Worm (Caenorhabditis elegans) whole organism, mixed stage, embryonic: ENCODE data around the gene F16B4.6.

Experiments
- M03D4.4 ChIP-seq: sonication (generic microtip); optimal IDR thresholded peaks from 2 replicates; lab custom pipeline; 2017; ENCODE audit warnings: mild to moderate bottlenecking, missing genetic modification characterization, missing compliant biosample characterization
- bed-3 ChIP-seq: fragments of 200-800 bp; sonication (Bioruptor generic); optimal IDR thresholded peaks from 3 replicates; lab custom pipeline; 2018; ENCODE audit warnings: mild to moderate bottlenecking, missing genetic modification characterization, moderate library complexity, missing compliant biosample characterization
- blmp-1 ChIP-seq: fragments of 150-350 bp; optimal IDR thresholded peaks from 2 replicates; lab custom pipeline; 2014; ENCODE audit warnings: missing biosample characterization, missing genetic modification characterization
- ceh-39 ChIP-seq: fragments of 150-350 bp; optimal IDR thresholded peaks from 2 replicates; lab custom pipeline; 2014; ENCODE audit warnings: missing biosample characterization, missing genetic modification characterization
- ceh-43 ChIP-seq: fragments of 200-800 bp; sonication (Bioruptor generic); optimal IDR thresholded peaks from 2 replicates; lab custom pipeline; 2018; ENCODE audit warnings: mild to moderate bottlenecking, missing genetic modification characterization, moderate library complexity, missing compliant biosample characterization
- ceh-83 ChIP-seq: fragments of 200-800 bp; sonication (Bioruptor generic); optimal IDR thresholded peaks from 2 replicates; lab custom pipeline; 2018; ENCODE audit warnings: mild to moderate bottlenecking, missing genetic modification characterization, missing compliant biosample characterization
- ces-1 ChIP-seq: fragments of 150-350 bp; optimal IDR thresholded peaks from 2 replicates; lab custom pipeline; 2014; ENCODE audit warnings: missing biosample characterization, missing genetic modification reagents, missing genetic modification characterization
- cnd-1 ChIP-seq: fragments of 200-800 bp; sonication (Bioruptor generic); optimal IDR thresholded peaks from 2 replicates; lab custom pipeline; 2018; ENCODE audit warnings: mild to moderate bottlenecking, missing genetic modification characterization, missing compliant biosample characterization
- flh-1 ChIP-seq: fragments of 200-800 bp; sonication (Bioruptor generic); optimal IDR thresholded peaks from 2 replicates; lab custom pipeline; 2018; ENCODE audit warnings: mild to moderate bottlenecking, missing genetic modification characterization, moderate library complexity, missing compliant biosample characterization
- ham-2 ChIP-seq: fragments of 200-800 bp; sonication (Bioruptor generic); optimal IDR thresholded peaks from 2 replicates; lab custom pipeline; 2018; ENCODE audit warnings: mild to moderate bottlenecking, missing genetic modification characterization, missing compliant biosample characterization
- hlh-1 ChIP-seq: fragments of 150-350 bp; optimal IDR thresholded peaks from 2 replicates; lab custom pipeline; 2014; ENCODE audit warnings: missing biosample characterization, missing genetic modification reagents, missing genetic modification characterization
- lin-13 ChIP-seq: fragments of 150-350 bp; optimal IDR thresholded peaks from 2 replicates; lab custom pipeline; 2014; ENCODE audit warnings: missing biosample characterization, missing genetic modification characterization
- lin-32 ChIP-seq: fragments of 200-800 bp; sonication (Bioruptor generic); optimal IDR thresholded peaks from 2 replicates; lab custom pipeline; 2018; ENCODE audit warnings: mild to moderate bottlenecking, missing genetic modification characterization, missing compliant biosample characterization
- lsy-2 ChIP-seq: fragments of 150-350 bp; optimal IDR thresholded peaks from 2 replicates; lab custom pipeline; 2014; ENCODE audit warnings: missing biosample characterization, missing genetic modification characterization
- mab-5 ChIP-seq: fragments of 150-350 bp; optimal IDR thresholded peaks from 2 replicates; lab custom pipeline; 2014; ENCODE audit warnings: missing biosample characterization, missing genetic modification characterization
- mls-2 ChIP-seq: sonication (generic microtip); optimal IDR thresholded peaks from 2 replicates; lab custom pipeline; 2016; ENCODE audit warnings: mild to moderate bottlenecking, missing genetic modification characterization, moderate library complexity, missing compliant biosample characterization
- nhr-12 ChIP-seq: fragments of 150-350 bp; optimal IDR thresholded peaks from 2 replicates; lab custom pipeline; 2014; ENCODE audit warnings: missing biosample characterization, missing genetic modification characterization
- nhr-2 ChIP-seq: fragments of 150-350 bp; optimal IDR thresholded peaks from 2 replicates; lab custom pipeline; 2014; ENCODE audit warnings: missing biosample characterization, missing genetic modification characterization
- nhr-237 ChIP-seq: fragments of 150-350 bp; optimal IDR thresholded peaks from 2 replicates; lab custom pipeline; 2014; ENCODE audit warnings: missing biosample characterization, missing genetic modification characterization
- nhr-28 ChIP-seq: fragments of 150-350 bp; optimal IDR thresholded peaks from 2 replicates; lab custom pipeline; 2014; ENCODE audit warnings: missing biosample characterization, missing genetic modification characterization
- nhr-76 ChIP-seq: sonication (generic microtip); optimal IDR thresholded peaks from 2 replicates; lab custom pipeline; 2017; ENCODE audit warnings: missing biosample characterization, missing genetic modification characterization
- pha-4 ChIP-seq: fragments of 150-350 bp; optimal IDR thresholded peaks from 2 replicates; lab custom pipeline; 2018; ENCODE audit warnings: missing biosample characterization, missing genetic modification reagents, missing genetic modification characterization
- sem-2 ChIP-seq: fragments of 200-800 bp; sonication (Bioruptor generic); optimal IDR thresholded peaks from 2 replicates; lab custom pipeline; 2018; ENCODE audit warnings: mild to moderate bottlenecking, missing genetic modification characterization, missing compliant biosample characterization
- snpc-4 ChIP-seq: fragments of 150-350 bp; optimal IDR thresholded peaks from 2 replicates; lab custom pipeline; 2014; ENCODE audit warnings: missing biosample characterization, missing genetic modification characterization
- sptf-1 ChIP-seq: sonication (generic microtip); optimal IDR thresholded peaks from 2 replicates; lab custom pipeline; 2017; ENCODE audit warnings: mild to moderate bottlenecking, missing genetic modification characterization, moderate library complexity, missing compliant biosample characterization
- tbx-8 ChIP-seq: fragments of 200-800 bp; sonication (Bioruptor generic); optimal IDR thresholded peaks from 2 replicates; lab custom pipeline; 2018; ENCODE audit warnings: mild to moderate bottlenecking, missing genetic modification characterization, moderate library complexity, missing compliant biosample characterization
- unc-120 ChIP-seq: sonication (generic microtip); optimal IDR thresholded peaks from 2 replicates; lab custom pipeline; 2017; ENCODE audit warnings: missing genetic modification characterization, missing compliant biosample characterization; ENCODE audit not compliant: poor library complexity, severe bottlenecking
- unc-39 ChIP-seq: fragments of 150-350 bp; optimal IDR thresholded peaks from 2 replicates; lab custom pipeline; 2014; ENCODE audit warnings: missing biosample characterization, missing genetic modification characterization
- unc-62 ChIP-seq: fragments of 150-350 bp; optimal IDR thresholded peaks from 2 replicates; lab custom pipeline; 2014; ENCODE audit warnings: missing biosample characterization, missing genetic modification reagents, missing genetic modification characterization
- zip-8 ChIP-seq: fragments of 150-350 bp; optimal IDR thresholded peaks from 2 replicates; lab custom pipeline; 2014; ENCODE audit warnings: missing biosample characterization, missing genetic modification characterization
- ztf-11 ChIP-seq: fragments of 150-350 bp; optimal IDR thresholded peaks from 2 replicates; lab custom pipeline; 2014; ENCODE audit warnings: missing biosample characterization, missing genetic modification characterization

Gene F16B4.6

ce11 chrV:1614726-1615125 is 27.7 kb downstream of the F16B4.6 start, which contains the start of gene srbc-41:
TSS of gene srbc-41 (minus strand) at chrV:1614826.
- TF ChIP-seq ham-2 (GFP tag; lab: Kevin White, UChicago) (no peak), tbx-8 (GFP tag; lab: Kevin White, UChicago) (no peak), blmp-1 (tag; lab: Kevin White, UChicago) (no peak), mls-2 (tag; lab: Kevin White, UChicago) (no peak), mab-5 (tag; lab: Kevin White, UChicago) (no peak), ztf-11 (no peak), nhr-2 (tag; lab: Kevin White, UChicago) (no peak), cnd-1 (no peak), lin-13 (tag; lab: Kevin White, UChicago) (no peak), unc-62 (GFP tag; lab: Kevin White, UChicago) (no peak), M03D4.4 (tag; lab: Kevin White, UChicago) (no peak), nhr-237 (tag; lab: Kevin White, UChicago) (no peak), ceh-43 (GFP tag; lab: Kevin White, UChicago) (no peak), ces-1 (GFP tag; lab: Kevin White, UChicago) (no peak), unc-39 (tag; lab: Kevin White, UChicago) (no peak), ceh-83 (GFP tag; lab: Kevin White, UChicago) (no peak), sptf-1 (tag; lab: Kevin White, UChicago) (no peak)
- TF ChIP-seq, all 35 proteins: peak for 0

ce11 chrV:1618760-1619159 is 31.8 kb downstream of the F16B4.6 start, which contains the start of gene nhr-179:
TSS of gene nhr-179 (minus strand) at chrV:1618860.
- TF ChIP-seq nhr-28 (tag; lab: Kevin White, UChicago) (no peak), ztf-11 (no peak), sem-2 (GFP tag; lab: Kevin White, UChicago) (no peak), mab-5 (tag; lab: Kevin White, UChicago) (no peak), ham-2 (GFP tag; lab: Kevin White, UChicago) (no peak), nhr-76 (tag; lab: Kevin White, UChicago) (no peak), snpc-4 (no peak), unc-120 (tag; lab: Kevin White, UChicago) (no peak), hlh-1 (tag; lab: Kevin White, UChicago) (no peak), nhr-2 (tag; lab: Kevin White, UChicago) (no peak), zip-8 (no peak), blmp-1 (tag; lab: Kevin White, UChicago) (no peak), pha-4 (tag; lab: Kevin White, UChicago) (no peak), unc-39 (tag; lab: Kevin White, UChicago) (no peak), lsy-2 (tag; lab: Kevin White, UChicago) (no peak)

ce11 chrV:1620537-1620936 is 33.5 kb downstream of the F16B4.6 start:
- TF ChIP-seq nhr-2 (tag; lab: Kevin White, UChicago) (no peak), mls-2 (tag; lab: Kevin White, UChicago) (no peak), flh-1 (GFP tag; lab: Kevin White, UChicago) (no peak), lsy-2 (tag; lab: Kevin White, UChicago) (no peak), M03D4.4 (tag; lab: Kevin White, UChicago) (no peak), cnd-1 (no peak), unc-62 (GFP tag; lab: Kevin White, UChicago) (no peak), pha-4 (tag; lab: Kevin White, UChicago) (no peak), ztf-11 (no peak), tbx-8 (GFP tag; lab: Kevin White, UChicago) (no peak), nhr-28 (tag; lab: Kevin White, UChicago) (no peak), ces-1 (GFP tag; lab: Kevin White, UChicago) (no peak), lin-32 (GFP tag; lab: Kevin White, UChicago) (no peak)

ce11 chrV:1621494-1621893 is 34.5 kb downstream of the F16B4.6 start, which contains the start of gene nhr-117:
TSS of gene nhr-117 (minus strand) at chrV:1621520.
- TF ChIP-seq nhr-76 (tag; lab: Kevin White, UChicago): no peak
- TF ChIP-seq cnd-1: no peak
- no peak for TF ChIP-seq unc-39 (tag; lab: Kevin White, UChicago)
- no peak for TF ChIP-seq bed-3 (GFP tag; lab: Kevin White, UChicago)
- no peak for TF ChIP-seq snpc-4
- no peak for TF ChIP-seq ceh-39 (tag; lab: Kevin White, UChicago)
- TF ChIP-seq mls-2 (tag; lab: Kevin White, UChicago): no peak
- no peak for TF ChIP-seq M03D4.4 (tag; lab: Kevin White, UChicago)
- no peak for TF ChIP-seq ces-1 (GFP tag; lab: Kevin White, UChicago)
- no peak for TF ChIP-seq unc-62 (GFP tag; lab: Kevin White, UChicago)
- no peak for TF ChIP-seq nhr-12 (tag; lab: Kevin White, UChicago)
- no peak for TF ChIP-seq nhr-237 (tag; lab: Kevin White, UChicago)
